Worm (Caenorhabditis elegans): ENCODE results near the gene R04B5.6.

Gene R04B5.6

DNA sequence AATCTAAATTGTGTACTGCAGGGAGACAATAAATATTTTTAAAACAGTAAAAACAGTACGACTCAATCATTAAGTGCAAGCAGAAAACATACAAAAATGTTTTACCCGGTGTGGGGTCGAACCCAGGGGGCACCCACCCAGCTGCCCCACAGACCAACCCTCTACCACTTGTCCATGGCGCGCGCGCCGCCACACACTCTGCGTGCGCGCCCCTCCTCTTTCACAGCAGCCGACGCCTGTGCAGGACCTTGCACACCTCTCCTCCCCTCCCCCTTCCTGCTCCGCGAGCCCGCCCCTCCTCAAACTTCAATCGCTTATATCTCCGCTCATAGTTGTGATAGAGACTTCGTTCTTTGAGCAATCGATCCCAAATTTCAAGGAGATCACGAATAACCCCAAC is 51.7 kb downstream of the R04B5.6 start:
- TF ChIP-seq egrh-3 (GFP tag; IDR thresholded peaks at IDR 0.05): peak; percentile 99

All from whole organism, young adult.